Fruit fly (Drosophila melanogaster) whole organism, wandering third instar larva: ENCODE data around the gene melt.

Experiments
- Abd-B ChIP-seq: fragments of >200 bp; optimal IDR thresholded peaks from 2 replicates; lab custom pipeline; 2017; ENCODE audit warnings: missing biosample characterization, missing genetic modification characterization
- Hnf4 ChIP-seq: fragments of 200-800 bp; sonication (Bioruptor generic); optimal IDR thresholded peaks from 2 replicates; lab custom pipeline; 2016; ENCODE audit warnings: missing biosample characterization, mild to moderate bottlenecking, missing genetic modification characterization
- Hr78 ChIP-seq: fragments of >200 bp; optimal IDR thresholded peaks from 2 replicates; lab custom pipeline; 2017; ENCODE audit warnings: missing biosample characterization, missing genetic modification characterization
- h ChIP-seq: fragments of 200-800 bp; sonication (Bioruptor generic); optimal IDR thresholded peaks from 3 replicates; lab custom pipeline; 2016; ENCODE audit warnings: missing biosample characterization, mild to moderate bottlenecking, missing genetic modification characterization

- TF ChIP-seq h = no peak
- no peak for TF ChIP-seq Hnf4 (GFP tag; lab: Kevin White, UChicago)
- TF ChIP-seq Abd-B (GFP tag; lab: Kevin White, UChicago) = no peak
- no peak for TF ChIP-seq Hr78 (GFP tag; lab: Kevin White, UChicago)
Observed at dm6 chr3L:7088687-7089086, 45.6 kb upstream of the melt start, which contains the start of gene Cpr65Eb.
